Worm (Caenorhabditis elegans) whole organism, young adult: ENCODE data around the gene Y62E10A.13.

Experiments
- B0019.2 ChIP-seq: fragments of 200-800 bp; sonication (Bioruptor generic); conservative IDR thresholded peaks from 2 replicates; pipeline ENCODE4 v1.3.6; 2022; ENCODE audit warnings: missing genetic modification reagents, missing genetic modification characterization, missing compliant biosample characterization
- F10E7.11 ChIP-seq: sonication (generic microtip); optimal IDR thresholded peaks from 2 replicates; lab custom pipeline; 2017; ENCODE audit warnings: mild to moderate bottlenecking, missing genetic modification characterization, moderate library complexity, missing compliant biosample characterization
- ama-1 ChIP-seq, 3 experiments: fragments of 150-350 bp in 1 of 3; sonication (generic microtip) in 2 of 3; optimal IDR thresholded peaks; 2 replicates each; lab custom pipeline; 2014 to 2018; ENCODE audit warnings: missing biosample characterization in 2 of 3, missing genetic modification characterization in 2 of 3, missing genetic modification reagents in 2 of 3
- cebp-1 ChIP-seq, 2 experiments: fragments of 200-800 bp in 1 of 2; sonication (Bioruptor generic) in 1 of 2; sonication (generic microtip) in 1 of 2; IDR thresholded peaks in 1 of 2; optimal IDR thresholded peaks in 1 of 2; 2 replicates each; pipeline versions ENCODE4 v1.3.6 to Lab custom; 2017 to 2022; ENCODE audit warnings: missing compliant biosample characterization in 2 of 2, missing genetic modification characterization in 2 of 2, mild to moderate bottlenecking in 1 of 2, missing genetic modification reagents in 1 of 2, moderate library complexity in 1 of 2
- dpff-1 ChIP-seq: sonication (generic microtip); optimal IDR thresholded peaks from 2 replicates; lab custom pipeline; 2017; ENCODE audit warnings: mild to moderate bottlenecking, missing genetic modification characterization, missing compliant biosample characterization
- dpl-1 ChIP-seq: fragments of 150-350 bp; optimal IDR thresholded peaks from 2 replicates; lab custom pipeline; 2014; ENCODE audit warnings: missing biosample characterization, missing genetic modification reagents, missing genetic modification characterization
- gei-17 ChIP-seq: fragments of 200-800 bp; sonication (Bioruptor generic); optimal IDR thresholded peaks from 2 replicates; lab custom pipeline; 2018; ENCODE audit warnings: mild to moderate bottlenecking, missing genetic modification characterization, missing compliant biosample characterization
- hlh-12 ChIP-seq: sonication (generic microtip); optimal IDR thresholded peaks from 2 replicates; lab custom pipeline; 2016; ENCODE audit warnings: missing genetic modification characterization, missing compliant biosample characterization
- hrde-1 ChIP-seq: sonication (generic microtip); optimal IDR thresholded peaks from 2 replicates; lab custom pipeline; 2016; ENCODE audit warnings: missing genetic modification characterization, mild to moderate bottlenecking, missing compliant biosample characterization, moderate library complexity, missing genotype, missing genetic modification reagents, borderline replicate concordance
- sdz-38 ChIP-seq: sonication (generic microtip); optimal IDR thresholded peaks from 2 replicates; lab custom pipeline; 2016; ENCODE audit warnings: missing genotype, missing genetic modification characterization, missing compliant biosample characterization
- sea-2 ChIP-seq: fragments of 200-800 bp; sonication (Bioruptor generic); IDR thresholded peaks from 2 replicates; pipeline ENCODE4 v1.3.6; 2022; ENCODE audit warnings: missing genetic modification characterization, missing compliant biosample characterization
- unc-62 ChIP-seq: fragments of 150-350 bp; optimal IDR thresholded peaks from 2 replicates; lab custom pipeline; 2014; ENCODE audit warnings: missing biosample characterization, missing genetic modification reagents, missing genetic modification characterization

- TF ChIP-seq cebp-1 (GFP tag; IDR thresholded peaks at IDR 0.05; lab: Robert Waterston, UW): no peak
- TF ChIP-seq cebp-1 (tag; optimal IDR thresholded peaks at IDR 0.05; lab: Kevin White, UChicago): no peak
- TF ChIP-seq ama-1 (optimal IDR thresholded peaks at IDR 0.05; lab: Kevin White, UChicago): no peak
- TF ChIP-seq ama-1 (GFP tag; optimal IDR thresholded peaks at IDR 0.05; lab: Kevin White, UChicago): no peak
- TF ChIP-seq gei-17: no peak
- no peak for TF ChIP-seq dpff-1 (tag; lab: Kevin White, UChicago)
- no peak for TF ChIP-seq unc-62 (GFP tag; lab: Kevin White, UChicago)
- no peak for TF ChIP-seq hlh-12
- TF ChIP-seq F10E7.11: no peak
- TF ChIP-seq B0019.2 (GFP tag; lab: Robert Waterston, UW): no peak
- TF ChIP-seq hrde-1: no peak
- no peak for TF ChIP-seq sea-2 (GFP tag; lab: Robert Waterston, UW)
- TF ChIP-seq sdz-38: no peak
- no peak for TF ChIP-seq dpl-1 (GFP tag; lab: Kevin White, UChicago)
These were observed 9.2 kb upstream of the Y62E10A.13 start, which contains the start of gene Y62E10A.19 for ce11 chrIV:13408018-13408417.
